Worm (Caenorhabditis elegans) whole organism, L2 larva: Measurements from ENCODE around the gene nhr-55.

Experiments used
- ceh-16 ChIP-seq: fragments of 150-350 bp; optimal IDR thresholded peaks from 2 replicates; lab custom pipeline; 2014; ENCODE audit warnings: missing biosample characterization, missing genetic modification characterization
- egl-27 ChIP-seq: sonication (generic microtip); optimal IDR thresholded peaks from 3 replicates; lab custom pipeline; 2017; ENCODE audit warnings: missing biosample characterization, missing genetic modification reagents, missing genetic modification characterization
- elt-1 ChIP-seq: fragments of 150-350 bp; optimal IDR thresholded peaks from 2 replicates; lab custom pipeline; 2014; ENCODE audit warnings: missing biosample characterization, missing genetic modification characterization
- elt-3 ChIP-seq: sonication (generic microtip); optimal IDR thresholded peaks from 2 replicates; lab custom pipeline; 2017; ENCODE audit warnings: missing biosample characterization, missing genetic modification characterization
- fos-1 ChIP-seq: fragments of 150-350 bp; optimal IDR thresholded peaks from 2 replicates; lab custom pipeline; 2014; ENCODE audit warnings: missing biosample characterization, missing genetic modification characterization
- lsy-2 ChIP-seq, 2 experiments: fragments of 150-350 bp in 1 of 2; sonication (generic microtip) in 1 of 2; optimal IDR thresholded peaks; 2 replicates each; lab custom pipeline; 2014 to 2017; ENCODE audit warnings: missing biosample characterization in 2 of 2, missing genetic modification characterization in 2 of 2
- mab-5 ChIP-seq: fragments of 150-350 bp; optimal IDR thresholded peaks from 2 replicates; lab custom pipeline; 2014; ENCODE audit warnings: missing biosample characterization, missing genetic modification characterization
- mdl-1 ChIP-seq, 2 experiments: fragments of 150-350 bp in 1 of 2; sonication (generic microtip) in 1 of 2; optimal IDR thresholded peaks; 2 replicates each; lab custom pipeline; 2017; ENCODE audit warnings: missing biosample characterization in 2 of 2, missing genetic modification characterization in 2 of 2
- sem-4 ChIP-seq: fragments of 150-350 bp; optimal IDR thresholded peaks from 2 replicates; lab custom pipeline; 2014; ENCODE audit warnings: missing biosample characterization, missing genetic modification reagents, missing genetic modification characterization
- sma-3 ChIP-seq: sonication (generic microtip); optimal IDR thresholded peaks from 2 replicates; lab custom pipeline; 2016; ENCODE audit warnings: missing genetic modification reagents, missing genetic modification characterization, missing compliant biosample characterization
- sma-9 ChIP-seq, 2 experiments: fragments of 150-350 bp in 1 of 2; sonication (generic microtip) in 1 of 2; optimal IDR thresholded peaks; 2 replicates each; lab custom pipeline; 2014 to 2016; ENCODE audit warnings: missing genetic modification characterization in 2 of 2, mild to moderate bottlenecking in 1 of 2, missing biosample characterization in 1 of 2, missing compliant biosample characterization in 1 of 2, missing genetic modification reagents in 1 of 2, moderate library complexity in 1 of 2
- unc-62 ChIP-seq: fragments of 150-350 bp; optimal IDR thresholded peaks from 2 replicates; lab custom pipeline; 2014; ENCODE audit warnings: missing biosample characterization, missing genetic modification reagents, missing genetic modification characterization
- ztf-11 ChIP-seq: sonication (generic microtip); optimal IDR thresholded peaks from 2 replicates; lab custom pipeline; 2017; ENCODE audit warnings: missing biosample characterization, missing genetic modification characterization

- TF ChIP-seq ztf-11 (tag; lab: Kevin White, UChicago) (no peak), lsy-2 (tag; optimal IDR thresholded peaks at IDR 0.05; lab: Kevin White, UChicago) (no peak), ceh-16 (tag; lab: Kevin White, UChicago) (no peak), sma-3 (GFP tag; lab: Kevin White, UChicago) (no peak), egl-27 (tag; lab: Kevin White, UChicago) (no peak), sma-9 (GFP tag; optimal IDR thresholded peaks at IDR 0.05; lab: Kevin White, UChicago) (peak; percentile 43), sma-9 (tag; optimal IDR thresholded peaks at IDR 0.05; lab: Kevin White, UChicago) (no peak), elt-3 (no peak), mab-5 (tag; lab: Kevin White, UChicago) (no peak), mdl-1 (tag; optimal IDR thresholded peaks at IDR 0.05; lab: Kevin White, UChicago) (no peak), unc-62 (GFP tag; lab: Kevin White, UChicago) (no peak), fos-1 (tag; lab: Kevin White, UChicago) (peak; percentile 79), sem-4 (tag; lab: Kevin White, UChicago) (no peak), elt-1 (tag; lab: Kevin White, UChicago) (no peak)
Observed at ce11 chrV:474516-474915, 3.4 kb upstream of the nhr-55 start, which contains the start of gene nhr-99.
